Fruit fly (Drosophila melanogaster) whole organism, embryonic: ENCODE results near the gene CG13898.

Source experiments
- B-H1 ChIP-seq: fragments of 200-800 bp; sonication (Bioruptor generic); IDR thresholded peaks from 3 replicates; pipeline ENCODE4 v1.3.6; 2022; ENCODE audit warnings: missing biosample characterization, missing genetic modification characterization
- BtbVII ChIP-seq: fragments of 200-800 bp; sonication (Bioruptor generic); optimal IDR thresholded peaks from 3 replicates; lab custom pipeline; 2017; ENCODE audit warnings: missing biosample characterization, mild to moderate bottlenecking, missing genetic modification characterization
- CG10267 ChIP-seq: fragments of 200-800 bp; sonication (Bioruptor generic); optimal IDR thresholded peaks from 2 replicates; lab custom pipeline; 2018; ENCODE audit warnings: missing biosample characterization, mild to moderate bottlenecking, missing genetic modification characterization, moderate library complexity
- CG10274 ChIP-seq: fragments of 200-800 bp; sonication (Bioruptor generic); optimal IDR thresholded peaks from 3 replicates; lab custom pipeline; 2017; ENCODE audit warnings: missing biosample characterization, mild to moderate bottlenecking, missing genetic modification characterization
- CG11093 ChIP-seq: fragments of 200-800 bp; sonication (Bioruptor generic); IDR thresholded peaks from 3 replicates; pipeline ENCODE4 v1.3.6; 2022; ENCODE audit warnings: missing biosample characterization, missing genetic modification characterization
- CG12071 ChIP-seq: fragments of 200-800 bp; sonication (Bioruptor generic); optimal IDR thresholded peaks from 3 replicates; lab custom pipeline; 2018; ENCODE audit warnings: missing biosample characterization, mild to moderate bottlenecking, missing genetic modification characterization
- CG13894 ChIP-seq: fragments of 200-800 bp; sonication (Bioruptor generic); optimal IDR thresholded peaks from 3 replicates; lab custom pipeline; 2018; ENCODE audit warnings: missing biosample characterization, mild to moderate bottlenecking, missing genetic modification characterization, moderate library complexity
- CG15514 ChIP-seq: fragments of 200-800 bp; sonication (Bioruptor generic); optimal IDR thresholded peaks from 3 replicates; lab custom pipeline; 2017; ENCODE audit warnings: missing biosample characterization, missing genetic modification characterization, mild to moderate bottlenecking, moderate library complexity, missing genetic modification reagents
- CG16813 ChIP-seq: fragments of 200-800 bp; sonication (Bioruptor generic); IDR thresholded peaks from 3 replicates; pipeline ENCODE4 v1.3.6; 2022; ENCODE audit warnings: missing biosample characterization, missing genetic modification characterization; ENCODE audit not compliant: partially characterized antibody
- CG2120 ChIP-seq: fragments of 200-800 bp; sonication (Bioruptor generic); optimal IDR thresholded peaks from 3 replicates; lab custom pipeline; 2016; ENCODE audit warnings: missing biosample characterization, missing genetic modification characterization
- CG2202 ChIP-seq: fragments of 200-800 bp; sonication (Bioruptor generic); optimal IDR thresholded peaks from 2 replicates; lab custom pipeline; 2018; ENCODE audit warnings: missing biosample characterization, mild to moderate bottlenecking, missing genetic modification characterization
- CG31224 ChIP-seq: fragments of 200-800 bp; sonication (Bioruptor generic); IDR thresholded peaks from 2 replicates; pipeline ENCODE4 v1.3.6; 2022; ENCODE audit warnings: missing biosample characterization, missing genetic modification characterization
- CG32772 ChIP-seq: fragments of 200-800 bp; sonication (Bioruptor generic); IDR thresholded peaks from 2 replicates; pipeline ENCODE4 v1.3.6; 2022; ENCODE audit warnings: missing biosample characterization, missing genetic modification characterization
- CG4282 ChIP-seq: fragments of 200-800 bp; sonication (Bioruptor generic); optimal IDR thresholded peaks from 2 replicates; lab custom pipeline; 2016; ENCODE audit warnings: missing biosample characterization, missing genetic modification characterization
- CG6813 ChIP-seq: fragments of 200-800 bp; sonication (Bioruptor generic); optimal IDR thresholded peaks from 2 replicates; lab custom pipeline; 2017; ENCODE audit warnings: missing biosample characterization, missing genetic modification characterization, mild to moderate bottlenecking, moderate library complexity, missing genetic modification reagents
- Dad ChIP-seq: fragments of 200-800 bp; sonication (Bioruptor generic); optimal IDR thresholded peaks from 3 replicates; lab custom pipeline; 2016; ENCODE audit warnings: missing biosample characterization, missing genetic modification characterization
- E2f1 ChIP-seq: fragments of 200-800 bp; sonication (Bioruptor generic); IDR thresholded peaks from 2 replicates; pipeline ENCODE4 v1.3.6; 2022; ENCODE audit warnings: missing biosample characterization, missing genetic modification characterization
- Fer3 ChIP-seq: fragments of 200-800 bp; sonication (Bioruptor generic); optimal IDR thresholded peaks from 2 replicates; lab custom pipeline; 2018; ENCODE audit warnings: missing biosample characterization, mild to moderate bottlenecking, missing genetic modification characterization, moderate library complexity
- H2.0 ChIP-seq: fragments of 200-800 bp; sonication (Bioruptor generic); IDR thresholded peaks from 2 replicates; pipeline ENCODE4 v1.3.6; 2022; ENCODE audit warnings: missing biosample characterization, missing genetic modification characterization
- Hr78 ChIP-seq, 2 experiments: fragments of 200-800 bp in 1 of 2; fragments of >200 bp in 1 of 2; sonication (Bioruptor generic) in 1 of 2; optimal IDR thresholded peaks; 2 replicates each; lab custom pipeline; 2017 to 2019; ENCODE audit warnings: missing biosample characterization in 2 of 2, missing genetic modification characterization in 2 of 2, mild to moderate bottlenecking in 1 of 2, moderate library complexity in 1 of 2
- Lhr ChIP-seq: fragments of 200-800 bp; sonication (Bioruptor generic); optimal IDR thresholded peaks from 3 replicates; lab custom pipeline; 2017; ENCODE audit warnings: mild to moderate bottlenecking, missing biosample characterization, missing genetic modification reagents, missing genetic modification characterization
- Lpt ChIP-seq: fragments of >200 bp; optimal IDR thresholded peaks from 2 replicates; lab custom pipeline; 2018; ENCODE audit warnings: missing biosample characterization, missing genetic modification characterization
- Nf-YA ChIP-seq: fragments of 200-800 bp; sonication (Bioruptor generic); IDR thresholded peaks from 2 replicates; pipeline ENCODE4 v1.3.6; 2022; ENCODE audit warnings: missing biosample characterization, missing genetic modification characterization
- Nf-YC ChIP-seq: fragments of 200-800 bp; optimal IDR thresholded peaks from 3 replicates; lab custom pipeline; 2019; ENCODE audit warnings: missing biosample characterization, mild to moderate bottlenecking, missing genetic modification characterization, moderate library complexity
- Rx ChIP-seq: fragments of 200-800 bp; sonication (Bioruptor generic); IDR thresholded peaks from 2 replicates; pipeline ENCODE4 v1.3.6; 2022; ENCODE audit warnings: missing biosample characterization, missing genetic modification characterization
- Sin3A ChIP-seq: fragments of >200 bp; optimal IDR thresholded peaks from 2 replicates; lab custom pipeline; 2018
- ap ChIP-seq: fragments of 200-800 bp; sonication (Bioruptor generic); IDR thresholded peaks from 2 replicates; pipeline ENCODE4 v1.3.6; 2022; ENCODE audit warnings: missing biosample characterization, missing genetic modification characterization
- bab2 ChIP-seq: fragments of 200-800 bp; sonication (Bioruptor generic); optimal IDR thresholded peaks from 2 replicates; lab custom pipeline; 2016; ENCODE audit warnings: missing biosample characterization, missing genetic modification characterization
- bigmax ChIP-seq: fragments of 200-800 bp; sonication (Bioruptor generic); optimal IDR thresholded peaks from 2 replicates; lab custom pipeline; 2018; ENCODE audit warnings: missing biosample characterization, mild to moderate bottlenecking, missing genetic modification characterization
- chif ChIP-seq, 2 experiments: fragments of 200-800 bp; sonication (Bioruptor generic); optimal IDR thresholded peaks; 3 replicates each; lab custom pipeline; 2016; ENCODE audit warnings: missing biosample characterization in 2 of 2, missing genetic modification characterization in 2 of 2
- ci ChIP-seq: fragments of 200-800 bp; sonication (Bioruptor generic); IDR thresholded peaks from 3 replicates; pipeline ENCODE4 v1.3.6; 2022; ENCODE audit warnings: missing biosample characterization, missing genetic modification characterization
- dimm ChIP-seq: fragments of 200-800 bp; sonication (Bioruptor generic); IDR thresholded peaks from 2 replicates; pipeline ENCODE4 v1.3.6; 2022; ENCODE audit warnings: missing biosample characterization, missing genetic modification characterization
- dm ChIP-seq: fragments of 200-800 bp; sonication (Bioruptor generic); optimal IDR thresholded peaks from 3 replicates; lab custom pipeline; 2016; ENCODE audit warnings: missing biosample characterization, missing genetic modification characterization
- insv ChIP-seq, 2 experiments: fragments of 200-800 bp; sonication (Bioruptor generic); optimal IDR thresholded peaks; 3 replicates each; lab custom pipeline; 2016 to 2018; ENCODE audit warnings: missing biosample characterization in 2 of 2, missing genetic modification characterization in 2 of 2
- jing ChIP-seq: fragments of 200-800 bp; sonication (Bioruptor generic); optimal IDR thresholded peaks from 2 replicates; lab custom pipeline; 2018; ENCODE audit warnings: missing biosample characterization, mild to moderate bottlenecking, missing genetic modification characterization
- kay ChIP-seq: fragments of 200-800 bp; sonication (Bioruptor generic); optimal IDR thresholded peaks from 2 replicates; lab custom pipeline; 2016; ENCODE audit warnings: missing biosample characterization, missing genetic modification characterization
- ken ChIP-seq: fragments of 200-800 bp; sonication (Bioruptor generic); IDR thresholded peaks from 3 replicates; pipeline ENCODE4 v1.3.6; 2022; ENCODE audit warnings: missing biosample characterization, missing genetic modification characterization
- lola ChIP-seq, 3 experiments: fragments of >200 bp in 2 of 3; fragments of 200-800 bp in 1 of 3; sonication (Bioruptor generic) in 1 of 3; optimal IDR thresholded peaks; 2 replicates each; lab custom pipeline; 2017 to 2019; ENCODE audit warnings: missing biosample characterization in 3 of 3, missing genetic modification characterization in 3 of 3, mild to moderate bottlenecking in 1 of 3, moderate library complexity in 1 of 3
- lov ChIP-seq, 2 experiments: fragments of 200-800 bp in 1 of 2; fragments of >200 bp in 1 of 2; sonication (Bioruptor generic) in 1 of 2; IDR thresholded peaks in 1 of 2; optimal IDR thresholded peaks in 1 of 2; 2 replicates in 1 of 2; 3 replicates in 1 of 2; pipeline versions ENCODE4 v1.3.6 to Lab custom; 2017 to 2022; ENCODE audit warnings: missing biosample characterization in 1 of 2, missing genetic modification characterization in 1 of 2
- odd ChIP-seq: fragments of 200-800 bp; sonication (Bioruptor generic); optimal IDR thresholded peaks from 2 replicates; lab custom pipeline; 2017; ENCODE audit warnings: missing biosample characterization, mild to moderate bottlenecking, missing genetic modification characterization
- otp ChIP-seq: fragments of 200-800 bp; sonication (Bioruptor generic); IDR thresholded peaks from 3 replicates; pipeline ENCODE4, ENCODE4 v1.3.6; 2022; ENCODE audit warnings: missing biosample characterization, missing genetic modification characterization
- p53 ChIP-seq: fragments of 200-800 bp; sonication (Bioruptor generic); optimal IDR thresholded peaks from 2 replicates; lab custom pipeline; 2016; ENCODE audit warnings: missing biosample characterization, missing genetic modification characterization
- ranshi ChIP-seq: fragments of 200-800 bp; sonication (Bioruptor generic); IDR thresholded peaks from 2 replicates; pipeline ENCODE4 v1.3.6; 2022; ENCODE audit warnings: missing biosample characterization, missing genetic modification characterization
- sima ChIP-seq: fragments of 200-800 bp; sonication (Bioruptor generic); optimal IDR thresholded peaks from 2 replicates; lab custom pipeline; 2016; ENCODE audit warnings: missing biosample characterization, missing genetic modification characterization
- tgo ChIP-seq: fragments of 200-800 bp; sonication (Bioruptor generic); IDR thresholded peaks from 3 replicates; pipeline ENCODE4 v1.3.6; 2022; ENCODE audit warnings: missing biosample characterization, missing genetic modification characterization
- tna ChIP-seq: fragments of 200-800 bp; sonication (Bioruptor generic); IDR thresholded peaks from 2 replicates; pipeline ENCODE4 v1.3.6; 2022; ENCODE audit warnings: missing biosample characterization, missing genetic modification characterization; ENCODE audit not compliant: partially characterized antibody
- zfh2 ChIP-seq: fragments of 200-800 bp; sonication (Bioruptor generic); optimal IDR thresholded peaks from 2 replicates; lab custom pipeline; 2016; ENCODE audit warnings: missing biosample characterization, missing genetic modification characterization

CG13898 gene

dm6 chr3L:801860-802462 lies 1.9 kb downstream of the CG13898 start (continued):
- TF ChIP-seq Lhr (GFP tag; lab: Kevin White, UChicago) (no peak), CG12071 (GFP tag; lab: Kevin White, UChicago) (no peak), chif (GFP tag; optimal IDR thresholded peaks at IDR 0.05; lab: Kevin White, UChicago) (no peak), ap (GFP tag; lab: Robert Waterston, UW) (0 out of 2 replicates have a peak, but pooled peaks have one; percentile 8), CG4282 (GFP tag; lab: Kevin White, UChicago) (no peak), bigmax (GFP tag; lab: Kevin White, UChicago) (no peak), CG31224 (GFP tag; lab: Robert Waterston, UW) (no peak), lola (GFP tag; optimal IDR thresholded peaks at IDR 0.05; lab: Kevin White, UChicago) (peak in 1 of 3 experiments; percentile 1), jing (no peak)

- TF ChIP-seq ken (GFP tag; lab: Robert Waterston, UW): no peak
- peak; percentile 15; the same call in 1 of the 2 replicates for TF ChIP-seq E2f1 (GFP tag; lab: Robert Waterston, UW)
- no peak for TF ChIP-seq insv (GFP tag; optimal IDR thresholded peaks at IDR 0.05; lab: Kevin White, UChicago)
- no peak; the same call in 1 of the 2 replicates for TF ChIP-seq ap (GFP tag; lab: Robert Waterston, UW)
- no peak for TF ChIP-seq CG6813 (GFP tag; lab: Kevin White, UChicago)
- no peak for TF ChIP-seq H2.0 (GFP tag; lab: Robert Waterston, UW)
- no peak for TF ChIP-seq ranshi (GFP tag; lab: Robert Waterston, UW)
- no peak for TF ChIP-seq CG15514 (GFP tag; lab: Kevin White, UChicago)
- no peak for TF ChIP-seq dm (GFP tag; lab: Kevin White, UChicago)
- TF ChIP-seq CG32772 (GFP tag; lab: Robert Waterston, UW): peak; percentile 65
- no peak for TF ChIP-seq CG13894 (tag; lab: Kevin White, UChicago)
- TF ChIP-seq Fer3: no peak
- no peak for TF ChIP-seq zfh2 (GFP tag; lab: Kevin White, UChicago)
- TF ChIP-seq CG11093 (GFP tag; lab: Robert Waterston, UW): no peak
- peak; percentile 23 for TF ChIP-seq CG10267
- TF ChIP-seq Dad: no peak
- TF ChIP-seq CG2120 (GFP tag; lab: Kevin White, UChicago): no peak
- TF ChIP-seq B-H1 (GFP tag; lab: Robert Waterston, UW): no peak
- no peak for TF ChIP-seq bab2 (GFP tag; lab: Kevin White, UChicago)
- peak; percentile 82 for TF ChIP-seq ci (GFP tag; lab: Robert Waterston, UW)
- TF ChIP-seq dimm (GFP tag; lab: Robert Waterston, UW): no peak
- TF ChIP-seq Rx (GFP tag; lab: Robert Waterston, UW): peak; percentile 17; the same call in 1 of the 2 replicates
- TF ChIP-seq p53 (GFP tag; lab: Kevin White, UChicago): no peak
- TF ChIP-seq tgo (GFP tag; lab: Robert Waterston, UW): no peak
- TF ChIP-seq CG10274: no peak
- no peak for TF ChIP-seq CG16813
- TF ChIP-seq Nf-YA (GFP tag; lab: Robert Waterston, UW): no peak
- TF ChIP-seq Nf-YC (tag; lab: Kevin White, UChicago): no peak
- TF ChIP-seq CG2202 (tag; lab: Kevin White, UChicago): no peak
- no peak for TF ChIP-seq sima (GFP tag; lab: Kevin White, UChicago)
- no peak for TF ChIP-seq Hr78 (GFP tag; optimal IDR thresholded peaks at IDR 0.05; lab: Kevin White, UChicago)
- no peak for TF ChIP-seq lov (optimal IDR thresholded peaks at IDR 0.05; lab: Kevin White, UChicago)
- TF ChIP-seq lov (GFP tag; IDR thresholded peaks at IDR 0.05; lab: Robert Waterston, UW): 0 out of 3 replicates have a peak, but pooled peaks have one; percentile 42
- no peak for TF ChIP-seq BtbVII (GFP tag; lab: Kevin White, UChicago)
- no peak for TF ChIP-seq odd
- TF ChIP-seq kay (GFP tag; lab: Kevin White, UChicago): no peak
- peak; percentile 72; the same call in 1 of the 3 replicates for TF ChIP-seq otp (GFP tag; lab: Robert Waterston, UW)
- TF ChIP-seq Sin3A: no peak
- TF ChIP-seq Lpt: no peak
- no peak for TF ChIP-seq tna (GFP tag; lab: Robert Waterston, UW)
Observed at dm6 chr3L:799837-800513, 3.9 kb downstream of the CG13898 start.
